Worm (Caenorhabditis elegans): Measurements from ENCODE around the gene F14H8.8.

Gene F14H8.8

ce11 chrV:15000055-15000704, 29.1 kb upstream of the F14H8.8 start, which contains the start of gene rps-16 (continued):
- TF ChIP-seq F33H1.4 (GFP tag; IDR thresholded peaks at IDR 0.05) = no peak
- TF ChIP-seq dpff-1 (tag; optimal IDR thresholded peaks at IDR 0.05) = no peak
- TF ChIP-seq lin-35 (GFP tag; optimal IDR thresholded peaks at IDR 0.05) = no peak
- TF ChIP-seq K11D2.4 (GFP tag; IDR thresholded peaks at IDR 0.05) = no peak
- no peak for TF ChIP-seq snpc-4 (GFP tag; optimal IDR thresholded peaks at IDR 0.05)
- peak in 2 of 4 experiments; percentile 27 to 29 for TF ChIP-seq snpc-4 (tag; optimal IDR thresholded peaks at IDR 0.05)
- TF ChIP-seq mcd-1 (GFP tag; IDR thresholded peaks at IDR 0.05) = peak; percentile 67
- no peak for TF ChIP-seq C06A6.2 (GFP tag; conservative IDR thresholded peaks at IDR 0.05)
- peak; percentile 80 for TF ChIP-seq rcor-1 (GFP tag; IDR thresholded peaks at IDR 0.05)
- no peak for TF ChIP-seq ztf-28 (GFP tag; IDR thresholded peaks at IDR 0.05)
- peak; percentile 65 for TF ChIP-seq chd-7 (tag; optimal IDR thresholded peaks at IDR 0.05)
- TF ChIP-seq ztf-18 (tag; optimal IDR thresholded peaks at IDR 0.05) = peak; percentile 10
- no peak for TF ChIP-seq cebp-1 (GFP tag; IDR thresholded peaks at IDR 0.05)
- TF ChIP-seq cebp-1 (tag; optimal IDR thresholded peaks at IDR 0.05) = peak; percentile 40
- peak; percentile 9 for TF ChIP-seq xnd-1 (tag; optimal IDR thresholded peaks at IDR 0.05)
- no peak for TF ChIP-seq nfya-2 (GFP tag; IDR thresholded peaks at IDR 0.05)
- TF ChIP-seq attf-6 (GFP tag; IDR thresholded peaks at IDR 0.05) = peak; percentile 77
- TF ChIP-seq die-1 (tag; optimal IDR thresholded peaks at IDR 0.05) = peak; percentile 15
- no peak for TF ChIP-seq Y79H2A.3 (GFP tag; conservative IDR thresholded peaks at IDR 0.05)
- TF ChIP-seq Y95B8A.8 (GFP tag; IDR thresholded peaks at IDR 0.05) = 0 out of 2 replicates have a peak, but pooled peaks have one; percentile 8
- 0 out of 2 replicates have a peak, but pooled peaks have one; percentile 17 for TF ChIP-seq C17E4.6 (GFP tag; IDR thresholded peaks at IDR 0.05)
- TF ChIP-seq ama-1 (optimal IDR thresholded peaks at IDR 0.05) = no peak
- peak; percentile 29 to 80 for TF ChIP-seq ama-1 (GFP tag; optimal IDR thresholded peaks at IDR 0.05)
- peak; percentile 49 for TF ChIP-seq snpc-1.1 (tag; optimal IDR thresholded peaks at IDR 0.05; ENCODE audit: insufficient read depth)
- TF ChIP-seq ceh-100 (GFP tag; IDR thresholded peaks at IDR 0.05) = peak; percentile 81
- TF ChIP-seq snpc-3.4 (tag; optimal IDR thresholded peaks at IDR 0.05) = peak; percentile 44
- TF ChIP-seq F10E7.11 (tag; optimal IDR thresholded peaks at IDR 0.05) = peak; percentile 21
- TF ChIP-seq nhr-27 (tag; optimal IDR thresholded peaks at IDR 0.05) = no peak
- no peak for TF ChIP-seq attf-5 (GFP tag; optimal IDR thresholded peaks at IDR 0.05)
- TF ChIP-seq dpl-1 (GFP tag; optimal IDR thresholded peaks at IDR 0.05) = no peak
- TF ChIP-seq sptf-2 (GFP tag; optimal IDR thresholded peaks at IDR 0.05) = no peak
- peak; percentile 79 for TF ChIP-seq T26A5.8 (tag; optimal IDR thresholded peaks at IDR 0.05)
- TF ChIP-seq tbp1 (GFP tag; optimal IDR thresholded peaks at IDR 0.05) = peak; percentile 11

DNA sequence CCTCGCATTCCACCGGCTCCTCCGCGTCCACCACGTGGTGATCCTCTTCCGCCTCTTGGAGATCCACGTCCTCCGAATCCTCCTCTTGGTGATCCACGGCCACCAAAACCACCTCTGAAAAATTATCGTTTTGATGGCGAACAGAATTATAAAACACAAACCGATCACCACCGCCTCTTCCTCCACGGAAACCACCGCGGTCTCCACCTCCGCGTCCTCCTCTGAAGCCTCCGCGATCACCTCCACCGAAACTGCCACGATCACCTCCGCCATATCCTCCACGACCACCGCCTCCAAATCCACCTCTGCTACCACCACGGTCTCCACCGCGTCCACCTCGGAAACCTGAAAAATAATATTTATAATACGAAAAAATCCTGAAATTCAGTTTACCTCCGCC, 27.7 kb upstream of the F14H8.8 start:
- TF ChIP-seq K11D2.4 (GFP tag; IDR thresholded peaks at IDR 0.05) = no peak
- TF ChIP-seq attf-6 (GFP tag; IDR thresholded peaks at IDR 0.05) = peak; percentile 35; the same call in 1 of the 2 replicates
- TF ChIP-seq mel-28 (tag; optimal IDR thresholded peaks at IDR 0.05; ENCODE audit: borderline replicate concordance) = no peak
- TF ChIP-seq unc-130 (GFP tag; optimal IDR thresholded peaks at IDR 0.05) = no peak
- no peak for TF ChIP-seq dpl-1 (GFP tag; optimal IDR thresholded peaks at IDR 0.05)
- no peak for TF ChIP-seq repo-1 (tag; optimal IDR thresholded peaks at IDR 0.05)
- no peak for TF ChIP-seq snpc-3.4 (tag; optimal IDR thresholded peaks at IDR 0.05)
- no peak for TF ChIP-seq ztf-3 (GFP tag; optimal IDR thresholded peaks at IDR 0.05)
- TF ChIP-seq chd-7 (tag; optimal IDR thresholded peaks at IDR 0.05) = no peak
- peak; percentile 5; the same call in 1 of the 2 replicates for TF ChIP-seq hsf-1 (GFP tag; IDR thresholded peaks at IDR 0.05)
- TF ChIP-seq nhr-179 (tag; optimal IDR thresholded peaks at IDR 0.05) = no peak
- TF ChIP-seq F10E7.11 (tag; optimal IDR thresholded peaks at IDR 0.05) = no peak
- no peak for TF ChIP-seq F33H1.4 (GFP tag; IDR thresholded peaks at IDR 0.05)
- TF ChIP-seq F49E8.2 (tag; optimal IDR thresholded peaks at IDR 0.05; ENCODE audit: insufficient read depth) = no peak
- peak; percentile 20 for TF ChIP-seq F57A8.1 (GFP tag; optimal IDR thresholded peaks at IDR 0.05)
- peak; percentile 78 for TF ChIP-seq egrh-3 (GFP tag; IDR thresholded peaks at IDR 0.05)
- peak; percentile 87 for TF ChIP-seq zfh-2 (GFP tag; conservative IDR thresholded peaks at IDR 0.05)
- TF ChIP-seq rec-8 (tag; optimal IDR thresholded peaks at IDR 0.05) = no peak
- TF ChIP-seq rpc-1 (optimal IDR thresholded peaks at IDR 0.05) = no peak
- TF ChIP-seq rpc-1 (tag; optimal IDR thresholded peaks at IDR 0.05) = no peak
- no peak for TF ChIP-seq let-607 (tag; optimal IDR thresholded peaks at IDR 0.05)
- no peak for TF ChIP-seq ztf-6 (GFP tag; IDR thresholded peaks at IDR 0.05)
